Worm (Caenorhabditis elegans) whole organism, late embryonic: ENCODE results near the gene K10D2.8.
A peak's percentile ranks its signal among the peaks of the same experiment; 100 is the strongest.

Experiments used
- C08G9.2 ChIP-seq: sonication (generic microtip); optimal IDR thresholded peaks from 2 replicates; lab custom pipeline; 2016; ENCODE audit warnings: mild to moderate bottlenecking, missing genetic modification characterization, moderate library complexity, missing compliant biosample characterization
- T23F11.4 ChIP-seq: fragments of 200-800 bp; sonication (Bioruptor generic); optimal IDR thresholded peaks from 2 replicates; lab custom pipeline; 2018; ENCODE audit warnings: mild to moderate bottlenecking, missing genetic modification characterization, missing compliant biosample characterization
- Y22D7AL.16 ChIP-seq: sonication (generic microtip); optimal IDR thresholded peaks from 2 replicates; lab custom pipeline; 2016; ENCODE audit warnings: missing genetic modification characterization, missing compliant biosample characterization
- ahr-1 ChIP-seq: sonication (generic microtip); optimal IDR thresholded peaks from 2 replicates; lab custom pipeline; 2016; ENCODE audit warnings: missing genetic modification characterization, missing compliant biosample characterization
- ama-1 ChIP-seq: fragments of 150-350 bp; optimal IDR thresholded peaks from 2 replicates; lab custom pipeline; 2014
- ceh-14 ChIP-seq: sonication (generic microtip); optimal IDR thresholded peaks from 2 replicates; lab custom pipeline; 2016; ENCODE audit warnings: missing genotype, missing genetic modification characterization, missing compliant biosample characterization
- ceh-18 ChIP-seq: sonication (generic microtip); optimal IDR thresholded peaks from 2 replicates; lab custom pipeline; 2016; ENCODE audit warnings: missing genetic modification characterization, missing compliant biosample characterization
- ceh-24 ChIP-seq: sonication (generic microtip); optimal IDR thresholded peaks from 2 replicates; lab custom pipeline; 2016; ENCODE audit warnings: mild to moderate bottlenecking, missing genetic modification characterization, missing compliant biosample characterization
- ceh-31 ChIP-seq: sonication (generic microtip); optimal IDR thresholded peaks from 2 replicates; lab custom pipeline; 2016; ENCODE audit warnings: missing genetic modification characterization, missing compliant biosample characterization
- ceh-45 ChIP-seq: fragments of 200-800 bp; sonication (Bioruptor generic); IDR thresholded peaks from 2 replicates; pipeline ENCODE4 v1.3.6; 2022; ENCODE audit warnings: missing genetic modification reagents, missing genetic modification characterization, missing compliant biosample characterization
- ceh-48 ChIP-seq: sonication (generic microtip); optimal IDR thresholded peaks from 2 replicates; lab custom pipeline; 2016; ENCODE audit warnings: missing genetic modification characterization, inconsistent platforms, missing compliant biosample characterization
- ceh-6 ChIP-seq: fragments of 200-800 bp; sonication (Bioruptor generic); optimal IDR thresholded peaks from 2 replicates; lab custom pipeline; 2018; ENCODE audit warnings: mild to moderate bottlenecking, missing genetic modification characterization, missing compliant biosample characterization
- che-1 ChIP-seq: sonication (generic microtip); optimal IDR thresholded peaks from 2 replicates; lab custom pipeline; 2016; ENCODE audit warnings: mild to moderate bottlenecking, missing genetic modification characterization, missing compliant biosample characterization
- dve-1 ChIP-seq: sonication (generic microtip); optimal IDR thresholded peaks from 2 replicates; lab custom pipeline; 2017; ENCODE audit warnings: antibody characterized with exemption, mild to moderate bottlenecking, missing genetic modification characterization, missing compliant biosample characterization
- elt-4 ChIP-seq: sonication (generic microtip); optimal IDR thresholded peaks from 2 replicates; lab custom pipeline; 2016; ENCODE audit warnings: missing genetic modification characterization, missing compliant biosample characterization
- ets-4 ChIP-seq: sonication (generic microtip); optimal IDR thresholded peaks from 2 replicates; lab custom pipeline; 2016; ENCODE audit warnings: missing genetic modification characterization, missing compliant biosample characterization
- eyg-1 ChIP-seq: sonication (generic microtip); optimal IDR thresholded peaks from 2 replicates; lab custom pipeline; 2016; ENCODE audit warnings: missing genotype, missing genetic modification characterization, missing compliant biosample characterization
- fax-1 ChIP-seq: sonication (generic microtip); optimal IDR thresholded peaks from 2 replicates; lab custom pipeline; 2016; ENCODE audit warnings: missing genotype, missing genetic modification characterization, missing compliant biosample characterization
- fkh-10 ChIP-seq: fragments of 150-350 bp; optimal IDR thresholded peaks from 2 replicates; lab custom pipeline; 2014; ENCODE audit warnings: missing biosample characterization, missing genetic modification reagents, missing genetic modification characterization
- fkh-6 ChIP-seq: sonication (generic microtip); optimal IDR thresholded peaks from 2 replicates; lab custom pipeline; 2016; ENCODE audit warnings: missing genetic modification characterization, missing compliant biosample characterization
- gmeb-2 ChIP-seq: sonication (generic microtip); optimal IDR thresholded peaks from 2 replicates; lab custom pipeline; 2016; ENCODE audit warnings: missing genetic modification characterization, inconsistent platforms, missing compliant biosample characterization
- hlh-30 ChIP-seq: sonication (generic microtip); optimal IDR thresholded peaks from 2 replicates; lab custom pipeline; 2017; ENCODE audit warnings: antibody characterized with exemption, missing genetic modification characterization, missing compliant biosample characterization; ENCODE audit not compliant: insufficient read depth
- hlh-6 ChIP-seq: sonication (generic microtip); optimal IDR thresholded peaks from 2 replicates; lab custom pipeline; 2016; ENCODE audit warnings: missing genotype, missing genetic modification characterization, missing compliant biosample characterization
- hlh-8 ChIP-seq: sonication (generic microtip); optimal IDR thresholded peaks from 2 replicates; lab custom pipeline; 2016; ENCODE audit warnings: missing genotype, missing genetic modification characterization, missing compliant biosample characterization
- madf-2 ChIP-seq: sonication (generic microtip); optimal IDR thresholded peaks from 2 replicates; lab custom pipeline; 2017; ENCODE audit warnings: missing genetic modification characterization, missing compliant biosample characterization
- mec-3 ChIP-seq: sonication (generic microtip); optimal IDR thresholded peaks from 2 replicates; lab custom pipeline; 2016; ENCODE audit warnings: borderline replicate concordance, missing genetic modification characterization, missing compliant biosample characterization
- nfya-1 ChIP-seq: sonication (generic microtip); optimal IDR thresholded peaks from 2 replicates; lab custom pipeline; 2017; ENCODE audit warnings: missing genetic modification characterization, mild to moderate bottlenecking, missing compliant biosample characterization, antibody characterized with exemption, moderate library complexity
- nhr-232 ChIP-seq: sonication (generic microtip); optimal IDR thresholded peaks from 2 replicates; lab custom pipeline; 2016; ENCODE audit warnings: missing genetic modification characterization, missing compliant biosample characterization
- pat-9 ChIP-seq: fragments of 200-800 bp; sonication (Bioruptor generic); optimal IDR thresholded peaks from 2 replicates; lab custom pipeline; 2018; ENCODE audit warnings: mild to moderate bottlenecking, missing genetic modification characterization, moderate library complexity, missing compliant biosample characterization
- pha-4 ChIP-seq: fragments of 150-350 bp; optimal IDR thresholded peaks from 2 replicates; lab custom pipeline; 2018; ENCODE audit warnings: missing biosample characterization, missing genetic modification reagents, missing genetic modification characterization
- pqm-1 ChIP-seq: sonication (generic microtip); optimal IDR thresholded peaks from 2 replicates; lab custom pipeline; 2016; ENCODE audit warnings: missing genetic modification characterization, missing compliant biosample characterization
- sdc-2 ChIP-seq: sonication (generic microtip); optimal IDR thresholded peaks from 2 replicates; lab custom pipeline; 2016; ENCODE audit warnings: missing genotype, missing genetic modification characterization, missing compliant biosample characterization
- sox-2 ChIP-seq: fragments of 200-800 bp; sonication (Bioruptor generic); IDR thresholded peaks from 2 replicates; pipeline ENCODE4 v1.3.6; 2022; ENCODE audit warnings: missing genetic modification reagents, missing genetic modification characterization, missing compliant biosample characterization
- sox-4 ChIP-seq: sonication (generic microtip); optimal IDR thresholded peaks from 2 replicates; lab custom pipeline; 2017; ENCODE audit warnings: mild to moderate bottlenecking, missing genetic modification characterization, inconsistent platforms, missing compliant biosample characterization
- syd-9 ChIP-seq: sonication (generic microtip); optimal IDR thresholded peaks from 2 replicates; lab custom pipeline; 2016; ENCODE audit warnings: mild to moderate bottlenecking, missing genetic modification characterization, moderate library complexity, missing compliant biosample characterization
- tbx-2 ChIP-seq: sonication (generic microtip); optimal IDR thresholded peaks from 2 replicates; lab custom pipeline; 2016; ENCODE audit warnings: missing genetic modification characterization, missing compliant biosample characterization
- tbx-7 ChIP-seq: sonication (generic microtip); optimal IDR thresholded peaks from 2 replicates; lab custom pipeline; 2016; ENCODE audit warnings: missing genotype, missing genetic modification characterization, missing compliant biosample characterization
- unc-3 ChIP-seq, 2 experiments: fragments of 200-800 bp in 1 of 2; sonication (Bioruptor generic) in 1 of 2; sonication (generic microtip) in 1 of 2; conservative IDR thresholded peaks in 1 of 2; optimal IDR thresholded peaks in 1 of 2; 2 replicates each; pipeline versions ENCODE4 v1.3.6 to Lab custom; 2016 to 2022; ENCODE audit warnings: missing compliant biosample characterization in 2 of 2, missing genetic modification characterization in 2 of 2, missing genetic modification reagents in 1 of 2
- unc-42 ChIP-seq: sonication (generic microtip); optimal IDR thresholded peaks from 2 replicates; lab custom pipeline; 2016; ENCODE audit warnings: missing genotype, missing genetic modification characterization, missing compliant biosample characterization
- unc-55 ChIP-seq: sonication (generic microtip); optimal IDR thresholded peaks from 2 replicates; lab custom pipeline; 2017; ENCODE audit warnings: missing biosample characterization, missing genetic modification reagents, missing genetic modification characterization
- ztf-16 ChIP-seq: sonication (generic microtip); optimal IDR thresholded peaks from 2 replicates; lab custom pipeline; 2017; ENCODE audit warnings: missing genetic modification characterization, missing compliant biosample characterization

Gene K10D2.8

ce11 chrIII:5188426-5188825 lies at the start of gene K10D2.8:
TSS of gene K10D2.8 (plus strand) at chrIII:5188726.
- TF ChIP-seq sox-2 (no peak), mec-3 (tag; lab: Kevin White, UChicago) (no peak), ceh-48 (tag; lab: Kevin White, UChicago) (no peak), fkh-10 (GFP tag; lab: Kevin White, UChicago) (no peak)

ce11 chrIII:5138940-5139533 lies 49.5 kb upstream of the K10D2.8 start:
- TF ChIP-seq ceh-45, result no peak
- no peak for TF ChIP-seq ztf-16 (tag; lab: Kevin White, UChicago)
- no peak for TF ChIP-seq hlh-30 (tag; lab: Kevin White, UChicago)
- TF ChIP-seq T23F11.4 (GFP tag; lab: Kevin White, UChicago), result no peak
- TF ChIP-seq syd-9 (tag; lab: Kevin White, UChicago), result no peak
- TF ChIP-seq fkh-10 (GFP tag; lab: Kevin White, UChicago), result no peak
- TF ChIP-seq tbx-2, result peak; percentile 70
- no peak for TF ChIP-seq nhr-232 (tag; lab: Kevin White, UChicago)
- no peak for TF ChIP-seq pqm-1
- TF ChIP-seq unc-42 (tag; lab: Kevin White, UChicago), result peak; percentile 89
- no peak for TF ChIP-seq ceh-31
- no peak for TF ChIP-seq pha-4
- no peak for TF ChIP-seq sox-4 (tag; lab: Kevin White, UChicago)
- TF ChIP-seq unc-3 (GFP tag; conservative IDR thresholded peaks at IDR 0.05; lab: Robert Waterston, UW), result no peak
- no peak for TF ChIP-seq unc-3 (tag; optimal IDR thresholded peaks at IDR 0.05; lab: Kevin White, UChicago)
- no peak for TF ChIP-seq eyg-1 (tag; lab: Kevin White, UChicago)

ce11 chrIII:5139768-5140167 lies 48.8 kb upstream of the K10D2.8 start:
- TF ChIP-seq hlh-6 (tag; lab: Kevin White, UChicago) (no peak), T23F11.4 (GFP tag; lab: Kevin White, UChicago) (no peak), che-1 (tag; lab: Kevin White, UChicago) (no peak), eyg-1 (tag; lab: Kevin White, UChicago) (no peak), tbx-2 (peak; percentile 78), syd-9 (tag; lab: Kevin White, UChicago) (no peak), elt-4 (tag; lab: Kevin White, UChicago) (no peak), ceh-24 (no peak), fkh-6 (no peak), unc-55 (peak; percentile 84), pat-9 (tag; lab: Kevin White, UChicago) (no peak), Y22D7AL.16 (tag; lab: Kevin White, UChicago) (no peak), sdc-2 (no peak), sox-2 (no peak), tbx-7 (tag; lab: Kevin White, UChicago) (no peak)

- TF ChIP-seq sdc-2 (no peak), hlh-8 (no peak), hlh-30 (tag; lab: Kevin White, UChicago) (no peak), nfya-1 (tag; lab: Kevin White, UChicago) (no peak), madf-2 (tag; lab: Kevin White, UChicago) (no peak), unc-3 (GFP tag; conservative IDR thresholded peaks at IDR 0.05; lab: Robert Waterston, UW) (no peak), unc-3 (tag; optimal IDR thresholded peaks at IDR 0.05; lab: Kevin White, UChicago) (no peak), ceh-31 (no peak), dve-1 (no peak), ama-1 (no peak), gmeb-2 (tag; lab: Kevin White, UChicago) (no peak), unc-55 (peak; percentile 71), ceh-6 (GFP tag; lab: Kevin White, UChicago) (no peak), ceh-18 (tag; lab: Kevin White, UChicago) (peak; percentile 53), ets-4 (peak; percentile 3), nhr-232 (tag; lab: Kevin White, UChicago) (no peak), tbx-2 (peak; percentile 90), C08G9.2 (tag; lab: Kevin White, UChicago) (no peak), ahr-1 (tag; lab: Kevin White, UChicago) (no peak), ceh-14 (tag; lab: Kevin White, UChicago) (no peak), fax-1 (no peak)
Measured at ce11 chrIII:5140559-5140958, 48.0 kb upstream of the K10D2.8 start.
